Fruit fly (Drosophila melanogaster) whole organism, embryonic: Measurements from ENCODE around the gene Tcs6.

Experiments
- Ada2b ChIP-seq: fragments of 200-800 bp; sonication (Bioruptor generic); IDR thresholded peaks from 2 replicates; pipeline ENCODE4 v1.3.6; 2022; ENCODE audit warnings: missing biosample characterization, missing genetic modification characterization
- BtbVII ChIP-seq: fragments of 200-800 bp; sonication (Bioruptor generic); optimal IDR thresholded peaks from 3 replicates; lab custom pipeline; 2017; ENCODE audit warnings: missing biosample characterization, mild to moderate bottlenecking, missing genetic modification characterization
- CG10147 ChIP-seq: fragments of 200-800 bp; sonication (Bioruptor generic); optimal IDR thresholded peaks from 2 replicates; lab custom pipeline; 2019; ENCODE audit warnings: missing biosample characterization, mild to moderate bottlenecking, missing genetic modification characterization, moderate library complexity
- CG10565 ChIP-seq: fragments of 200-800 bp; sonication (Bioruptor generic); optimal IDR thresholded peaks from 3 replicates; lab custom pipeline; 2016; ENCODE audit warnings: missing biosample characterization, mild to moderate bottlenecking, missing genetic modification characterization
- CG12219 ChIP-seq: fragments of 200-800 bp; sonication (Bioruptor generic); optimal IDR thresholded peaks from 3 replicates; lab custom pipeline; 2018; ENCODE audit warnings: missing biosample characterization, mild to moderate bottlenecking, missing genetic modification characterization
- CG12299 ChIP-seq: fragments of 200-800 bp; sonication (Bioruptor generic); optimal IDR thresholded peaks from 2 replicates; lab custom pipeline; 2018; ENCODE audit warnings: missing biosample characterization, mild to moderate bottlenecking, missing genetic modification characterization
- CG1647 ChIP-seq: fragments of 200-800 bp; sonication (Bioruptor generic); optimal IDR thresholded peaks from 3 replicates; lab custom pipeline; 2016; ENCODE audit warnings: missing biosample characterization, missing genetic modification characterization
- CG16863 ChIP-seq: fragments of 200-800 bp; sonication (Bioruptor generic); optimal IDR thresholded peaks from 3 replicates; lab custom pipeline; 2016; ENCODE audit warnings: missing biosample characterization, missing genetic modification characterization
- CG17912 ChIP-seq: fragments of 200-800 bp; sonication (Bioruptor generic); optimal IDR thresholded peaks from 2 replicates; lab custom pipeline; 2018; ENCODE audit warnings: missing biosample characterization, mild to moderate bottlenecking, missing genetic modification characterization
- CG30431 ChIP-seq: fragments of 200-800 bp; sonication (Bioruptor generic); optimal IDR thresholded peaks from 2 replicates; lab custom pipeline; 2017; ENCODE audit warnings: missing biosample characterization, missing genetic modification characterization
- CG31441 ChIP-seq: fragments of 200-800 bp; sonication (Bioruptor generic); IDR thresholded peaks from 2 replicates; pipeline ENCODE4 v1.3.6; 2022; ENCODE audit warnings: missing biosample characterization, missing genetic modification characterization
- CG3838 ChIP-seq: fragments of 200-800 bp; sonication (Bioruptor generic); optimal IDR thresholded peaks from 3 replicates; lab custom pipeline; 2016; ENCODE audit warnings: missing biosample characterization, missing genetic modification characterization
- CG6654 ChIP-seq: fragments of 200-800 bp; sonication (Bioruptor generic); optimal IDR thresholded peaks from 2 replicates; lab custom pipeline; 2017; ENCODE audit warnings: missing biosample characterization, mild to moderate bottlenecking, missing genetic modification characterization
- GATAe ChIP-seq: fragments of 200-800 bp; sonication (Bioruptor generic); conservative IDR thresholded peaks from 2 replicates; pipeline ENCODE4 v1.3.6; 2022; ENCODE audit warnings: missing biosample characterization, missing genetic modification characterization
- Gug ChIP-seq: fragments of 200-800 bp; sonication (Bioruptor generic); IDR thresholded peaks from 4 replicates; pipeline ENCODE4 v1.3.6; 2022; ENCODE audit warnings: missing biosample characterization, missing genetic modification characterization
- Hmx ChIP-seq: fragments of 200-800 bp; sonication (Bioruptor generic); optimal IDR thresholded peaks from 2 replicates; lab custom pipeline; 2016; ENCODE audit warnings: missing biosample characterization, missing genetic modification characterization
- Oli ChIP-seq: fragments of 200-800 bp; sonication (Bioruptor generic); optimal IDR thresholded peaks from 2 replicates; lab custom pipeline; 2018; ENCODE audit warnings: missing biosample characterization, mild to moderate bottlenecking, missing genetic modification characterization, moderate library complexity
- Scr ChIP-seq: fragments of 200-800 bp; sonication (Bioruptor generic); IDR thresholded peaks from 2 replicates; pipeline ENCODE4 v1.3.6; 2022; ENCODE audit warnings: missing biosample characterization, missing genetic modification characterization; ENCODE audit not compliant: partially characterized antibody
- Sry-β ChIP-seq: fragments of 200-800 bp; sonication (Bioruptor generic); optimal IDR thresholded peaks from 2 replicates; lab custom pipeline; 2018; ENCODE audit warnings: missing biosample characterization, mild to moderate bottlenecking, missing genetic modification characterization, moderate library complexity
- ci ChIP-seq: fragments of 200-800 bp; sonication (Bioruptor generic); IDR thresholded peaks from 3 replicates; pipeline ENCODE4 v1.3.6; 2022; ENCODE audit warnings: missing biosample characterization, missing genetic modification characterization
- crp ChIP-seq, 2 experiments: fragments of 200-800 bp; sonication (Bioruptor generic); optimal IDR thresholded peaks; 2 replicates in 1 of 2; 3 replicates in 1 of 2; lab custom pipeline; 2017; ENCODE audit warnings: missing biosample characterization in 2 of 2, missing genetic modification characterization in 2 of 2, mild to moderate bottlenecking in 1 of 2, moderate library complexity in 1 of 2
- cwo ChIP-seq: fragments of 200-800 bp; sonication (Bioruptor generic); optimal IDR thresholded peaks from 3 replicates; lab custom pipeline; 2017; ENCODE audit warnings: missing biosample characterization, missing genetic modification characterization, mild to moderate bottlenecking, moderate library complexity, missing genetic modification reagents
- danr ChIP-seq: fragments of 200-800 bp; sonication (Bioruptor generic); IDR thresholded peaks from 2 replicates; pipeline ENCODE4 v1.3.6; 2022; ENCODE audit warnings: missing biosample characterization, missing genetic modification characterization
- eyg ChIP-seq: fragments of 200-800 bp; sonication (Bioruptor generic); optimal IDR thresholded peaks from 3 replicates; lab custom pipeline; 2016; ENCODE audit warnings: missing biosample characterization, missing genetic modification characterization
- fd96Cb ChIP-seq: fragments of 200-800 bp; sonication (Bioruptor generic); optimal IDR thresholded peaks from 2 replicates; lab custom pipeline; 2018; ENCODE audit warnings: missing biosample characterization, mild to moderate bottlenecking, missing genetic modification characterization, moderate library complexity
- gce ChIP-seq: fragments of 200-800 bp; sonication (Bioruptor generic); IDR thresholded peaks from 3 replicates; pipeline ENCODE4 v1.3.6; 2022; ENCODE audit warnings: missing biosample characterization, missing genetic modification characterization
- gcm2 ChIP-seq: fragments of 200-800 bp; sonication (Bioruptor generic); optimal IDR thresholded peaks from 2 replicates; lab custom pipeline; 2016; ENCODE audit warnings: missing biosample characterization, missing genetic modification characterization
- grau ChIP-seq: fragments of 200-800 bp; optimal IDR thresholded peaks from 3 replicates; lab custom pipeline; 2019; ENCODE audit warnings: missing biosample characterization, mild to moderate bottlenecking, missing genetic modification characterization, moderate library complexity
- h ChIP-seq: fragments of >200 bp; optimal IDR thresholded peaks from 2 replicates; lab custom pipeline; 2017
- hbn ChIP-seq: fragments of 200-800 bp; sonication (Bioruptor generic); IDR thresholded peaks from 2 replicates; pipeline ENCODE4 v1.3.6; 2022; ENCODE audit warnings: missing biosample characterization, missing genetic modification characterization; ENCODE audit not compliant: partially characterized antibody
- jing ChIP-seq: fragments of 200-800 bp; sonication (Bioruptor generic); optimal IDR thresholded peaks from 2 replicates; lab custom pipeline; 2018; ENCODE audit warnings: missing biosample characterization, mild to moderate bottlenecking, missing genetic modification characterization
- oc ChIP-seq: fragments of 200-800 bp; sonication (Bioruptor generic); optimal IDR thresholded peaks from 2 replicates; lab custom pipeline; 2018; ENCODE audit warnings: missing biosample characterization, mild to moderate bottlenecking, missing genetic modification characterization, moderate library complexity
- onecut ChIP-seq: fragments of 200-800 bp; sonication (Bioruptor generic); IDR thresholded peaks from 2 replicates; pipeline ENCODE4 v1.3.6; 2022; ENCODE audit warnings: missing biosample characterization, missing genetic modification characterization
- p53 ChIP-seq: fragments of 200-800 bp; sonication (Bioruptor generic); optimal IDR thresholded peaks from 2 replicates; lab custom pipeline; 2016; ENCODE audit warnings: missing biosample characterization, missing genetic modification characterization
- schlank ChIP-seq: fragments of 200-800 bp; sonication (Bioruptor generic); optimal IDR thresholded peaks from 2 replicates; lab custom pipeline; 2018; ENCODE audit warnings: missing biosample characterization, mild to moderate bottlenecking, missing genetic modification characterization
- stwl ChIP-seq: fragments of 200-800 bp; sonication (Bioruptor generic); optimal IDR thresholded peaks from 3 replicates; lab custom pipeline; 2018; ENCODE audit warnings: missing biosample characterization, mild to moderate bottlenecking, missing genetic modification characterization, moderate library complexity
- tx ChIP-seq: fragments of 200-800 bp; sonication (Bioruptor generic); optimal IDR thresholded peaks from 2 replicates; lab custom pipeline; 2016; ENCODE audit warnings: missing biosample characterization, missing genetic modification characterization
- unc-4 ChIP-seq: fragments of 200-800 bp; sonication (Bioruptor generic); IDR thresholded peaks from 2 replicates; pipeline ENCODE4 v1.3.6; 2022; ENCODE audit warnings: missing biosample characterization, missing genetic modification characterization; ENCODE audit not compliant: partially characterized antibody
- vvl ChIP-seq: fragments of 200-800 bp; sonication (Bioruptor generic); IDR thresholded peaks from 2 replicates; pipeline ENCODE4 v1.3.6; 2022; ENCODE audit warnings: missing biosample characterization, missing genetic modification characterization

Gene Tcs6

DNA sequence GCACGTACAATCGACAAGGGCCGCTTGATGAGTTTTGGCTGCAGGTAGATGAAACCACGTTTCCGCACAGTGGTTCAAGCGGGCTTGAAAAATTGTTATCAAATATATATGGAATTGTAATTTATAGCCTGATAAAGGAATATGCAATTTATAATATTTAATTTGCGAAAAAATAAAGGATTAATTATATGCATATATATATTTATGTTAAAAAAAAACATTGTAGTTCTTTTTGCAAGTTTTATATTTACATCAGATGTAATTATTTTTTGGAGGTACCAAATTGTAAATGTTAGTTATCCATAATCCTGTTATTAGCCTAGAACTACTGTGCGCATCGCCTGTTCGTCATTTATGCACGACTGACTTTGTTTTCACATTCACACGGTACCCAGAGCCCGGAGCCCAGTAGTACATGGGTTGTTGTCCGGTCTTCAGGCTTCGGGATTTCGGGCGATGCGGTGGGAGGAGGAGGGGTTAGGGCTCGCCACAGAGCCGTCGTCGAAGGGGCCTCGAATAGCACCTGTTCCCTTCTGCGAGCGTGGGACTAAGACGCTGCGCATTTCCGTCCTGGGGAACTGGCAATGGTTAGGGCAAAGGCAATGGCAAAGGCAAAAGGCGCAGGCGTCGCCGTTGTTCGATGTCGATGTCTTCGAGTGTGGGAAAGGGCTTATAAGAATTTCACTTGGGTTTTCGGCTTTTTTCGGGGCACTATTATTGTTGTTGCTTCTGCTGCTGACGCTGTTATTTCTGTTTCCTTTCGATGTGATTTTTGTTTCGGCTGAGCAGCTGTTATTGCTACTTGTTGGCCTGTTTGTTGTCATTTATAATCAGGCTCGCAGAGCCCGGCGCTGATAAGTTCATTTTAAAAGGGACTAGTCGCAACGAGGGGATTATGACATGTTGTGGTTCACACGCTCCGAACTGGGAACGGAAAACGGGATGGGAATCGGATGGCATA is 40.0 kb downstream of the Tcs6 start (continued):
- TF ChIP-seq vvl (GFP tag; lab: Robert Waterston, UW) (0 out of 2 replicates have a peak, but pooled peaks have one; percentile 78), CG31441 (GFP tag; lab: Robert Waterston, UW) (peak; percentile 96), CG17912 (GFP tag; lab: Kevin White, UChicago) (no peak), CG3838 (no peak), CG10147 (peak; percentile 30), grau (tag; lab: Kevin White, UChicago) (peak; percentile 82), fd96Cb (tag; lab: Kevin White, UChicago) (peak; percentile 89), CG1647 (GFP tag; lab: Kevin White, UChicago) (no peak), Gug (peak; percentile 30; the same call in 2 of the 4 replicates), cwo (GFP tag; lab: Kevin White, UChicago) (peak; percentile 24), eyg (no peak), stwl (tag; lab: Kevin White, UChicago) (peak; percentile 62), CG16863 (GFP tag; lab: Kevin White, UChicago) (no peak), CG12219 (GFP tag; lab: Kevin White, UChicago) (peak; percentile 56), Hmx (GFP tag; lab: Kevin White, UChicago) (no peak), oc (tag; lab: Kevin White, UChicago) (peak; percentile 52), GATAe (GFP tag; lab: Robert Waterston, UW) (no peak), onecut (GFP tag; lab: Robert Waterston, UW) (peak; percentile 62), gcm2 (GFP tag; lab: Kevin White, UChicago) (no peak), jing (GFP tag; lab: Kevin White, UChicago) (peak; percentile 34), hbn (no peak), CG30431 (peak; percentile 83), gce (0 out of 3 replicates have a peak, but pooled peaks have one; percentile 44), tx (GFP tag; lab: Kevin White, UChicago) (no peak), h (lab: Kevin White, UChicago) (peak; percentile 38), unc-4 (no peak), schlank (no peak), Ada2b (GFP tag; lab: Robert Waterston, UW) (peak; percentile 44), CG12299 (tag; lab: Kevin White, UChicago) (peak; percentile 61), crp (GFP tag; optimal IDR thresholded peaks at IDR 0.05; lab: Kevin White, UChicago) (peak in 1 of 2 experiments; percentile 34), CG6654 (GFP tag; lab: Kevin White, UChicago) (peak; percentile 35), Oli (tag; lab: Kevin White, UChicago) (peak; percentile 88), Sry-β (GFP tag; lab: Kevin White, UChicago) (no peak), CG10565 (peak; percentile 22), Scr (GFP tag; lab: Robert Waterston, UW) (no peak), ci (GFP tag; lab: Robert Waterston, UW) (peak; percentile 52; the same call in 1 of the 3 replicates), p53 (GFP tag; lab: Kevin White, UChicago) (no peak), danr (GFP tag; lab: Robert Waterston, UW) (peak; percentile 37; the same call in 1 of the 2 replicates), BtbVII (GFP tag; lab: Kevin White, UChicago) (peak; percentile 23)
